Worm (Caenorhabditis elegans) whole organism, mixed stage, embryonic: ENCODE data around the gene C35A5.4.

Experiments
- ceh-39 ChIP-seq: fragments of 150-350 bp; optimal IDR thresholded peaks from 2 replicates; lab custom pipeline; 2014; ENCODE audit warnings: missing biosample characterization, missing genetic modification characterization
- hlh-1 ChIP-seq: fragments of 150-350 bp; optimal IDR thresholded peaks from 2 replicates; lab custom pipeline; 2014; ENCODE audit warnings: missing biosample characterization, missing genetic modification reagents, missing genetic modification characterization
- lin-13 ChIP-seq: fragments of 150-350 bp; optimal IDR thresholded peaks from 2 replicates; lab custom pipeline; 2014; ENCODE audit warnings: missing biosample characterization, missing genetic modification characterization
- mab-5 ChIP-seq: fragments of 150-350 bp; optimal IDR thresholded peaks from 2 replicates; lab custom pipeline; 2014; ENCODE audit warnings: missing biosample characterization, missing genetic modification characterization
- nhr-12 ChIP-seq: fragments of 150-350 bp; optimal IDR thresholded peaks from 2 replicates; lab custom pipeline; 2014; ENCODE audit warnings: missing biosample characterization, missing genetic modification characterization
- nhr-28 ChIP-seq: fragments of 150-350 bp; optimal IDR thresholded peaks from 2 replicates; lab custom pipeline; 2014; ENCODE audit warnings: missing biosample characterization, missing genetic modification characterization
- snpc-4 ChIP-seq: fragments of 150-350 bp; optimal IDR thresholded peaks from 2 replicates; lab custom pipeline; 2014; ENCODE audit warnings: missing biosample characterization, missing genetic modification characterization
- sptf-1 ChIP-seq: sonication (generic microtip); optimal IDR thresholded peaks from 2 replicates; lab custom pipeline; 2017; ENCODE audit warnings: mild to moderate bottlenecking, missing genetic modification characterization, moderate library complexity, missing compliant biosample characterization
- unc-62 ChIP-seq: fragments of 150-350 bp; optimal IDR thresholded peaks from 2 replicates; lab custom pipeline; 2014; ENCODE audit warnings: missing biosample characterization, missing genetic modification reagents, missing genetic modification characterization
- zip-8 ChIP-seq: fragments of 150-350 bp; optimal IDR thresholded peaks from 2 replicates; lab custom pipeline; 2014; ENCODE audit warnings: missing biosample characterization, missing genetic modification characterization
- ztf-11 ChIP-seq: fragments of 150-350 bp; optimal IDR thresholded peaks from 2 replicates; lab custom pipeline; 2014; ENCODE audit warnings: missing biosample characterization, missing genetic modification characterization

DNA sequence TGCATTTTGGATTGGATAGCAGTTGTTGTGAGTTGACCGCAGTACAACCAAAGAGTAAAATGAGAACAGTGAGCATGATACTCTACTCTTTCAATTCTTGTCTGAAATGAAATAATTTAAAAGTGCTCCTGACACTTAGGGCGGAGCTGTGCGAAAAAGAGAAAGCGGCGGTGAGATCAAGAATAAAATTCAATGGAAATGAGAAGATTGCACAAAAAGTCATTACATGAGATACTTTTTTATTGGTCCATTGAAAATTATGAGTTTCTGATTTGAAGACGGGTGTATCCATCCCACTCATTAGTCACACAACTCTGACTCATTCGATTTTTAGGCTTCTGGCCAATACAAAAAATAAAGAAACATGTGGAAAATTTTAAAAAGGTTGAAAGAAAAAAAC lies 39.6 kb upstream of the C35A5.4 start, which contains the start of gene F22E12.1:
- TF ChIP-seq unc-62 (GFP tag; lab: Kevin White, UChicago) (no peak), ztf-11 (tag; lab: Kevin White, UChicago) (no peak), ceh-39 (tag; lab: Kevin White, UChicago) (no peak), nhr-12 (tag; lab: Kevin White, UChicago) (no peak), nhr-28 (tag; lab: Kevin White, UChicago) (no peak), lin-13 (no peak), zip-8 (tag; lab: Kevin White, UChicago) (no peak), snpc-4 (tag; lab: Kevin White, UChicago) (no peak), mab-5 (tag; lab: Kevin White, UChicago) (no peak), hlh-1 (tag; lab: Kevin White, UChicago) (no peak), sptf-1 (tag; lab: Kevin White, UChicago) (no peak)
